Worm (Caenorhabditis elegans) whole organism, L1 larva: ENCODE data around the gene srd-66.
A peak's percentile ranks its signal among the peaks of the same experiment; 100 is the strongest.

Experiments
- F16B12.6 ChIP-seq: fragments of 150-350 bp; optimal IDR thresholded peaks from 2 replicates; lab custom pipeline; 2014; ENCODE audit warnings: missing biosample characterization, missing genetic modification characterization
- Y116A8C.19 ChIP-seq: sonication (generic microtip); optimal IDR thresholded peaks from 2 replicates; lab custom pipeline; 2016; ENCODE audit warnings: missing compliant biosample characterization, missing genetic modification characterization, borderline replicate concordance
- aha-1 ChIP-seq: fragments of 150-350 bp; optimal IDR thresholded peaks from 2 replicates; lab custom pipeline; 2014; ENCODE audit warnings: missing biosample characterization, missing genetic modification characterization
- ama-1 ChIP-seq: fragments of 150-350 bp; optimal IDR thresholded peaks from 2 replicates; lab custom pipeline; 2014
- ceh-82 ChIP-seq, 3 experiments: fragments of 150-350 bp in 1 of 3; sonication (generic microtip) in 2 of 3; optimal IDR thresholded peaks; 2 replicates each; lab custom pipeline; 2014 to 2017; ENCODE audit warnings: missing biosample characterization in 3 of 3, missing genetic modification characterization in 3 of 3
- ceh-88 ChIP-seq: fragments of 200-800 bp; sonication (Bioruptor generic); IDR thresholded peaks from 2 replicates; pipeline ENCODE4 v1.3.6; 2022; ENCODE audit warnings: missing genetic modification characterization, missing compliant biosample characterization
- ceh-90 ChIP-seq: sonication (generic microtip); optimal IDR thresholded peaks from 2 replicates; lab custom pipeline; 2016; ENCODE audit warnings: missing genetic modification characterization, missing compliant biosample characterization
- dpl-1 ChIP-seq, 3 experiments: fragments of 150-350 bp in 2 of 3; sonication (generic microtip) in 1 of 3; optimal IDR thresholded peaks; 2 replicates each; lab custom pipeline; 2014 to 2017; ENCODE audit warnings: missing biosample characterization in 3 of 3, missing genetic modification characterization in 3 of 3, missing genetic modification reagents in 3 of 3
- efl-1 ChIP-seq, 4 experiments: fragments of 150-350 bp; optimal IDR thresholded peaks in 3 of 4; peaks in 1 of 4; 1 replicate in 1 of 4; 2 replicates in 3 of 4; lab custom pipeline; 2014; ENCODE audit warnings: missing biosample characterization in 2 of 4, missing genetic modification characterization in 2 of 4, missing genetic modification reagents in 2 of 4
- efl-3 ChIP-seq: fragments of 200-800 bp; sonication (Bioruptor generic); optimal IDR thresholded peaks from 2 replicates; lab custom pipeline; 2018; ENCODE audit warnings: mild to moderate bottlenecking, missing genetic modification characterization, missing compliant biosample characterization
- egl-27 ChIP-seq, 2 experiments: fragments of 150-350 bp in 1 of 2; sonication (generic microtip); optimal IDR thresholded peaks; 3 replicates each; lab custom pipeline; 2017 to 2018; ENCODE audit warnings: missing biosample characterization in 2 of 2, missing genetic modification characterization in 2 of 2, missing genetic modification reagents in 2 of 2
- elt-2 ChIP-seq: sonication (generic microtip); optimal IDR thresholded peaks from 2 replicates; lab custom pipeline; 2016; ENCODE audit warnings: missing genetic modification characterization, mild to moderate bottlenecking, inconsistent platforms, missing compliant biosample characterization, missing genetic modification reagents
- elt-3 ChIP-seq, 6 experiments: fragments of 150-350 bp in 1 of 6; sonication (generic microtip); optimal IDR thresholded peaks; 2 replicates each; lab custom pipeline; 2017 to 2018; ENCODE audit warnings: missing biosample characterization in 6 of 6, missing genetic modification characterization in 6 of 6, inconsistent platforms in 1 of 6
- fkh-10 ChIP-seq: sonication (generic microtip); optimal IDR thresholded peaks from 2 replicates; lab custom pipeline; 2017; ENCODE audit warnings: missing biosample characterization, missing genetic modification reagents, missing genetic modification characterization
- fkh-8 ChIP-seq: sonication (generic microtip); optimal IDR thresholded peaks from 2 replicates; lab custom pipeline; 2016; ENCODE audit warnings: mild to moderate bottlenecking, missing genetic modification characterization, missing compliant biosample characterization
- fos-1 ChIP-seq: fragments of 150-350 bp; optimal IDR thresholded peaks from 2 replicates; lab custom pipeline; 2014; ENCODE audit warnings: missing biosample characterization, missing genetic modification characterization
- grh-1 ChIP-seq: fragments of 200-800 bp; sonication (Bioruptor generic); IDR thresholded peaks from 2 replicates; pipeline ENCODE4 v1.3.6; 2022; ENCODE audit warnings: missing genetic modification reagents, missing genetic modification characterization, missing compliant biosample characterization
- hlh-4 ChIP-seq: sonication (generic microtip); optimal IDR thresholded peaks from 2 replicates; lab custom pipeline; 2016; ENCODE audit warnings: mild to moderate bottlenecking, missing genetic modification characterization, missing compliant biosample characterization
- irx-1 ChIP-seq: sonication (generic microtip); optimal IDR thresholded peaks from 2 replicates; lab custom pipeline; 2016; ENCODE audit warnings: missing genetic modification characterization, missing compliant biosample characterization
- isw-1 ChIP-seq: fragments of 200-800 bp; sonication (Bioruptor generic); IDR thresholded peaks from 2 replicates; pipeline ENCODE4 v1.3.6; 2022; ENCODE audit warnings: missing genetic modification characterization, missing compliant biosample characterization
- jun-1 ChIP-seq: fragments of 150-350 bp; optimal IDR thresholded peaks from 2 replicates; lab custom pipeline; 2014; ENCODE audit warnings: missing biosample characterization, missing genetic modification reagents, missing genetic modification characterization
- lin-13 ChIP-seq: fragments of 150-350 bp; optimal IDR thresholded peaks from 2 replicates; lab custom pipeline; 2014; ENCODE audit warnings: missing biosample characterization, missing genetic modification reagents, missing genetic modification characterization
- lin-14 ChIP-seq: fragments of 200-800 bp; sonication (Bioruptor generic); optimal IDR thresholded peaks from 2 replicates; lab custom pipeline; 2018; ENCODE audit warnings: mild to moderate bottlenecking, missing genetic modification characterization, moderate library complexity, missing compliant biosample characterization
- lin-35 ChIP-seq, 2 experiments: fragments of 150-350 bp; optimal IDR thresholded peaks; 2 replicates each; lab custom pipeline; 2014; ENCODE audit warnings: missing biosample characterization in 2 of 2, missing genetic modification characterization in 2 of 2, missing genetic modification reagents in 2 of 2
- lsy-2 ChIP-seq, 2 experiments: fragments of 150-350 bp; optimal IDR thresholded peaks; 2 replicates each; lab custom pipeline; 2014; ENCODE audit warnings: missing biosample characterization in 2 of 2, missing genetic modification characterization in 2 of 2
- mab-9 ChIP-seq: fragments of 200-800 bp; sonication (Bioruptor generic); IDR thresholded peaks from 2 replicates; pipeline ENCODE4 v1.3.6; 2022; ENCODE audit warnings: missing genetic modification reagents, missing genetic modification characterization, missing compliant biosample characterization
- nhr-11 ChIP-seq: fragments of 150-350 bp; optimal IDR thresholded peaks from 2 replicates; lab custom pipeline; 2014; ENCODE audit warnings: missing biosample characterization, missing genetic modification characterization
- nhr-12 ChIP-seq: sonication (generic microtip); optimal IDR thresholded peaks from 2 replicates; lab custom pipeline; 2017; ENCODE audit warnings: missing biosample characterization, missing genetic modification characterization
- nhr-19 ChIP-seq: fragments of 200-800 bp; sonication (Bioruptor generic); conservative IDR thresholded peaks from 2 replicates; pipeline ENCODE4 v1.3.6; 2022; ENCODE audit warnings: missing genetic modification characterization, missing compliant biosample characterization
- nhr-20 ChIP-seq: sonication (generic microtip); optimal IDR thresholded peaks from 2 replicates; lab custom pipeline; 2016; ENCODE audit warnings: mild to moderate bottlenecking, missing genetic modification characterization, missing compliant biosample characterization
- nhr-237 ChIP-seq: fragments of 150-350 bp; optimal IDR thresholded peaks from 2 replicates; lab custom pipeline; 2014; ENCODE audit warnings: missing biosample characterization, missing genetic modification characterization
- nhr-85 ChIP-seq: sonication (generic microtip); peaks from one replicate; lab custom pipeline; 2016; ENCODE audit warnings: missing genetic modification characterization, inconsistent platforms, missing compliant biosample characterization
- nhr-90 ChIP-seq: sonication (generic microtip); optimal IDR thresholded peaks from 2 replicates; lab custom pipeline; 2016; ENCODE audit warnings: mild to moderate bottlenecking, missing genetic modification characterization, missing compliant biosample characterization; ENCODE audit not compliant: poor library complexity
- pag-3 ChIP-seq: sonication (generic microtip); optimal IDR thresholded peaks from 2 replicates; lab custom pipeline; 2017; ENCODE audit warnings: missing genetic modification characterization, mild to moderate bottlenecking, missing compliant biosample characterization, antibody characterized with exemption, borderline replicate concordance; ENCODE audit not compliant: insufficient read depth
- pqm-1 ChIP-seq: sonication (generic microtip); optimal IDR thresholded peaks from 3 replicates; lab custom pipeline; 2017; ENCODE audit warnings: missing biosample characterization, missing genetic modification characterization
- snpc-4 ChIP-seq: fragments of 150-350 bp; optimal IDR thresholded peaks from 2 replicates; lab custom pipeline; 2014; ENCODE audit warnings: missing biosample characterization, missing genetic modification characterization
- sptf-1 ChIP-seq: fragments of 150-350 bp; optimal IDR thresholded peaks from 2 replicates; lab custom pipeline; 2014; ENCODE audit warnings: missing biosample characterization, missing genetic modification characterization
- swsn-7 ChIP-seq: sonication (generic microtip); optimal IDR thresholded peaks from 2 replicates; lab custom pipeline; 2016; ENCODE audit warnings: missing genetic modification characterization, missing compliant biosample characterization
- tlp-1 ChIP-seq: fragments of 150-350 bp; optimal IDR thresholded peaks from 2 replicates; lab custom pipeline; 2014; ENCODE audit warnings: missing biosample characterization, missing genetic modification characterization
- unc-130 ChIP-seq: fragments of 150-350 bp; optimal IDR thresholded peaks from 2 replicates; lab custom pipeline; 2017; ENCODE audit warnings: missing biosample characterization, missing genetic modification characterization, inconsistent platforms
- unc-62 ChIP-seq: fragments of 150-350 bp; optimal IDR thresholded peaks from 2 replicates; lab custom pipeline; 2014; ENCODE audit warnings: missing biosample characterization, missing genetic modification reagents, missing genetic modification characterization
- xbp-1 ChIP-seq: sonication (generic microtip); optimal IDR thresholded peaks from 2 replicates; lab custom pipeline; 2016; ENCODE audit warnings: missing genetic modification characterization, missing compliant biosample characterization
- zag-1 ChIP-seq: fragments of 150-350 bp; optimal IDR thresholded peaks from 2 replicates; lab custom pipeline; 2014; ENCODE audit warnings: missing biosample characterization, missing genetic modification characterization

The srd-66 gene

ce11 chrIII:1963128-1963527 is 19.3 kb downstream of the srd-66 start:
- TF ChIP-seq snpc-4 (tag; lab: Kevin White, UChicago) (peak; percentile 35), nhr-90 (no peak)

ce11 chrIII:1962552-1962951 is 19.9 kb downstream of the srd-66 start:
- TF ChIP-seq fkh-10 (GFP tag; lab: Kevin White, UChicago) (no peak), mab-9 (no peak), pag-3 (no peak), F16B12.6 (tag; lab: Kevin White, UChicago) (no peak), Y116A8C.19 (no peak), egl-27 (tag; optimal IDR thresholded peaks at IDR 0.05; lab: Kevin White, UChicago) (no peak), ceh-88 (GFP tag; lab: Robert Waterston, UW) (no peak), hlh-4 (tag; lab: Kevin White, UChicago) (no peak), ama-1 (no peak), sptf-1 (tag; lab: Kevin White, UChicago) (no peak), elt-2 (peak; percentile 11), jun-1 (tag; lab: Kevin White, UChicago) (no peak), elt-3 (tag; optimal IDR thresholded peaks at IDR 0.05; lab: Kevin White, UChicago) (peak in 1 of 6 experiments; percentile 18), fkh-8 (no peak)
- TF ChIP-seq, all 84 proteins: peak for 2

ce11 chrIII:1961895-1962506 is 20.4 kb downstream of the srd-66 start, which contains the start of gene mboa-6:
Gene mboa-6 (minus strand): TSS chrIII:1961945.
- TF ChIP-seq dpl-1 (GFP tag; optimal IDR thresholded peaks at IDR 0.05; lab: Kevin White, UChicago) = peak in 2 of 3 experiments; percentile 34 to 53
- TF ChIP-seq efl-1 (optimal IDR thresholded peaks at IDR 0.05; lab: Kevin White, UChicago) = peak; percentile 3 to 48
- peak; percentile 34 to 84 for TF ChIP-seq efl-1 (GFP tag; optimal IDR thresholded peaks at IDR 0.05 in 1 of 2; lab: Kevin White, UChicago)
- peak; percentile 78 for TF ChIP-seq F16B12.6 (tag; lab: Kevin White, UChicago)
- no peak for TF ChIP-seq tlp-1 (tag; lab: Kevin White, UChicago)
- TF ChIP-seq xbp-1 = peak; percentile 1
- peak; percentile 33; the same call in 1 of the 2 replicates for TF ChIP-seq isw-1 (GFP tag; lab: Robert Waterston, UW)
- TF ChIP-seq nhr-11 = no peak
- TF ChIP-seq lin-35 (GFP tag; optimal IDR thresholded peaks at IDR 0.05; lab: Kevin White, UChicago) = peak in 1 of 2 experiments; percentile 31

ce11 chrIII:1955520-1956095 is 26.8 kb downstream of the srd-66 start:
- TF ChIP-seq mab-9 = no peak
- TF ChIP-seq nhr-19 (GFP tag; lab: Robert Waterston, UW) = no peak
- TF ChIP-seq lin-14 (GFP tag; lab: Kevin White, UChicago) = no peak
- no peak for TF ChIP-seq aha-1 (tag; lab: Kevin White, UChicago)
- no peak for TF ChIP-seq elt-3 (tag; optimal IDR thresholded peaks at IDR 0.05; lab: Kevin White, UChicago)
- TF ChIP-seq irx-1 (tag; lab: Kevin White, UChicago) = no peak
- no peak for TF ChIP-seq fos-1

- no peak for TF ChIP-seq ceh-82 (tag; optimal IDR thresholded peaks at IDR 0.05; lab: Kevin White, UChicago)
- TF ChIP-seq lsy-2 (tag; optimal IDR thresholded peaks at IDR 0.05; lab: Kevin White, UChicago) = peak in 1 of 2 experiments; percentile 42
- peak; percentile 8 to 22 for TF ChIP-seq efl-1 (optimal IDR thresholded peaks at IDR 0.05; lab: Kevin White, UChicago)
- peak in 1 of 2 experiments; percentile 86 for TF ChIP-seq efl-1 (GFP tag; optimal IDR thresholded peaks at IDR 0.05 in 1 of 2; lab: Kevin White, UChicago)
- no peak for TF ChIP-seq nhr-11
- TF ChIP-seq unc-62 (GFP tag; lab: Kevin White, UChicago) = no peak
- TF ChIP-seq nhr-85 (tag; lab: Kevin White, UChicago) = peak; percentile 63
- TF ChIP-seq elt-2 = peak; percentile 3
- peak; percentile 1 for TF ChIP-seq efl-3 (GFP tag; lab: Kevin White, UChicago)
- TF ChIP-seq ama-1 = peak; percentile 76
- TF ChIP-seq F16B12.6 (tag; lab: Kevin White, UChicago) = no peak
- TF ChIP-seq lin-13 (GFP tag; lab: Kevin White, UChicago) = no peak
- no peak for TF ChIP-seq unc-130 (tag; lab: Kevin White, UChicago)
- peak in 1 of 2 experiments; percentile 14 for TF ChIP-seq egl-27 (tag; optimal IDR thresholded peaks at IDR 0.05; lab: Kevin White, UChicago)
- TF ChIP-seq dpl-1 (GFP tag; optimal IDR thresholded peaks at IDR 0.05; lab: Kevin White, UChicago) = no peak
- TF ChIP-seq nhr-20 (tag; lab: Kevin White, UChicago) = no peak
- no peak for TF ChIP-seq nhr-12
- TF ChIP-seq pqm-1 = no peak
- TF ChIP-seq ceh-90 (tag; lab: Kevin White, UChicago) = no peak
- peak; percentile 4 for TF ChIP-seq swsn-7 (tag; lab: Kevin White, UChicago)
- no peak for TF ChIP-seq nhr-237
- TF ChIP-seq fos-1 = no peak
- TF ChIP-seq zag-1 (tag; lab: Kevin White, UChicago) = no peak
- no peak for TF ChIP-seq grh-1 (GFP tag; lab: Robert Waterston, UW)
- TF ChIP-seq snpc-4 (tag; lab: Kevin White, UChicago) = no peak
Measured at ce11 chrIII:1951388-1951787, 31.1 kb downstream of the srd-66 start, which contains the start of gene F53A3.7. Gene F53A3.7 (plus strand): TSS chrIII:1951526.
